Worm (Caenorhabditis elegans) whole organism, young adult: ENCODE data around the gene Y105C5B.9.

Experiments
- B0035.1 ChIP-seq: sonication (generic microtip); optimal IDR thresholded peaks from 2 replicates; lab custom pipeline; 2016; ENCODE audit warnings: missing genetic modification characterization, mild to moderate bottlenecking, missing compliant biosample characterization, missing genotype, missing genetic modification reagents
- F23B12.7 ChIP-seq: sonication (generic microtip); optimal IDR thresholded peaks from 2 replicates; lab custom pipeline; 2017; ENCODE audit warnings: missing genetic modification characterization, mild to moderate bottlenecking, missing compliant biosample characterization, antibody characterized with exemption, moderate library complexity; ENCODE audit not compliant: insufficient read depth
- F39B2.1 ChIP-seq: fragments of 200-800 bp; sonication (Bioruptor generic); IDR thresholded peaks from 2 replicates; pipeline ENCODE4 v1.3.6; 2022; ENCODE audit warnings: missing genetic modification reagents, missing genetic modification characterization, missing compliant biosample characterization
- F57A8.1 ChIP-seq: fragments of 200-800 bp; sonication (Bioruptor generic); optimal IDR thresholded peaks from 2 replicates; lab custom pipeline; 2018; ENCODE audit warnings: mild to moderate bottlenecking, missing genetic modification characterization, moderate library complexity, missing compliant biosample characterization
- F57C9.4 ChIP-seq: sonication (generic microtip); optimal IDR thresholded peaks from 2 replicates; lab custom pipeline; 2017; ENCODE audit warnings: mild to moderate bottlenecking, missing genetic modification characterization, missing compliant biosample characterization
- Y53G8AR.9 ChIP-seq: fragments of 200-800 bp; sonication (Bioruptor generic); conservative IDR thresholded peaks from 2 replicates; pipeline ENCODE4 v1.3.6; 2022; ENCODE audit warnings: missing genetic modification reagents, missing genetic modification characterization, missing compliant biosample characterization
- Y56A3A.18 ChIP-seq: fragments of 200-800 bp; sonication (Bioruptor generic); IDR thresholded peaks from 2 replicates; pipeline ENCODE4 v1.3.6; 2022; ENCODE audit warnings: missing genetic modification reagents, missing genetic modification characterization, missing compliant biosample characterization
- Y79H2A.3 ChIP-seq: fragments of 200-800 bp; sonication (Bioruptor generic); conservative IDR thresholded peaks from 2 replicates; pipeline ENCODE4 v1.3.6; 2022; ENCODE audit warnings: missing genetic modification reagents, missing genetic modification characterization, missing compliant biosample characterization
- akir-1 ChIP-seq: fragments of 200-800 bp; sonication (Bioruptor generic); optimal IDR thresholded peaks from 2 replicates; lab custom pipeline; 2018; ENCODE audit warnings: mild to moderate bottlenecking, missing genetic modification characterization, moderate library complexity, missing compliant biosample characterization
- aptf-2 ChIP-seq: fragments of 200-800 bp; sonication (Bioruptor generic); conservative IDR thresholded peaks from 2 replicates; pipeline ENCODE4 v1.3.6; 2022; ENCODE audit warnings: missing genetic modification reagents, missing genetic modification characterization, missing compliant biosample characterization
- attf-5 ChIP-seq: fragments of 200-800 bp; sonication (Bioruptor generic); optimal IDR thresholded peaks from 2 replicates; lab custom pipeline; 2018; ENCODE audit warnings: mild to moderate bottlenecking, missing genetic modification characterization, missing compliant biosample characterization
- attf-6 ChIP-seq: fragments of 200-800 bp; sonication (Bioruptor generic); IDR thresholded peaks from 2 replicates; pipeline ENCODE4 v1.3.6; 2022; ENCODE audit warnings: missing genetic modification reagents, missing genetic modification characterization, missing compliant biosample characterization
- bed-1 ChIP-seq: fragments of 200-800 bp; sonication (Bioruptor generic); IDR thresholded peaks from 2 replicates; pipeline ENCODE4 v1.3.6; 2022; ENCODE audit warnings: missing genetic modification reagents, missing genetic modification characterization, missing compliant biosample characterization
- bed-2 ChIP-seq: fragments of 200-800 bp; sonication (Bioruptor generic); IDR thresholded peaks from 2 replicates; pipeline ENCODE4 v1.3.6; 2022; ENCODE audit warnings: missing genetic modification reagents, missing genetic modification characterization, missing compliant biosample characterization
- ceh-100 ChIP-seq: fragments of 200-800 bp; sonication (Bioruptor generic); IDR thresholded peaks from 2 replicates; pipeline ENCODE4 v1.3.6; 2022; ENCODE audit warnings: missing genetic modification reagents, missing genetic modification characterization, missing compliant biosample characterization
- ceh-58 ChIP-seq: fragments of 200-800 bp; sonication (Bioruptor generic); IDR thresholded peaks from 2 replicates; pipeline ENCODE4 v1.3.6; 2022; ENCODE audit warnings: missing genetic modification characterization, missing compliant biosample characterization
- ceh-91 ChIP-seq: fragments of 200-800 bp; sonication (Bioruptor generic); IDR thresholded peaks from 2 replicates; pipeline ENCODE4 v1.3.6; 2022; ENCODE audit warnings: missing genetic modification reagents, missing genetic modification characterization, missing compliant biosample characterization
- dox-1 ChIP-seq: fragments of 200-800 bp; sonication (Bioruptor generic); IDR thresholded peaks from 2 replicates; pipeline ENCODE4 v1.3.6; 2022; ENCODE audit warnings: missing genetic modification reagents, missing genetic modification characterization, missing compliant biosample characterization
- dpl-1 ChIP-seq: fragments of 150-350 bp; optimal IDR thresholded peaks from 2 replicates; lab custom pipeline; 2014; ENCODE audit warnings: missing biosample characterization, missing genetic modification reagents, missing genetic modification characterization
- ekl-4 ChIP-seq: fragments of 200-800 bp; sonication (Bioruptor generic); IDR thresholded peaks from 2 replicates; pipeline ENCODE4 v1.3.6; 2022; ENCODE audit warnings: missing genetic modification reagents, missing genetic modification characterization, missing compliant biosample characterization
- ets-4 ChIP-seq: fragments of 200-800 bp; sonication (Bioruptor generic); optimal IDR thresholded peaks from 2 replicates; lab custom pipeline; 2018; ENCODE audit warnings: mild to moderate bottlenecking, missing genetic modification characterization, missing compliant biosample characterization
- hmg-1.2 ChIP-seq: fragments of 200-800 bp; sonication (Bioruptor generic); IDR thresholded peaks from 2 replicates; pipeline ENCODE4 v1.3.6; 2022; ENCODE audit warnings: missing genetic modification reagents, missing genetic modification characterization, missing compliant biosample characterization
- hsf-1 ChIP-seq: fragments of 200-800 bp; sonication (Bioruptor generic); IDR thresholded peaks from 2 replicates; pipeline ENCODE4 v1.3.6; 2022; ENCODE audit warnings: missing genetic modification reagents, missing genetic modification characterization, missing compliant biosample characterization
- let-526 ChIP-seq: fragments of 200-800 bp; sonication (Bioruptor generic); IDR thresholded peaks from 2 replicates; pipeline ENCODE4 v1.3.6; 2022; ENCODE audit warnings: missing genetic modification reagents, missing genetic modification characterization, missing compliant biosample characterization
- lin-26 ChIP-seq: fragments of 200-800 bp; sonication (Bioruptor generic); IDR thresholded peaks from 2 replicates; pipeline ENCODE4 v1.3.6; 2022; ENCODE audit warnings: missing genetic modification reagents, missing genetic modification characterization, missing compliant biosample characterization
- lin-54 ChIP-seq: fragments of 200-800 bp; sonication (Bioruptor generic); optimal IDR thresholded peaks from 2 replicates; lab custom pipeline; 2018; ENCODE audit warnings: mild to moderate bottlenecking, missing genetic modification characterization, missing compliant biosample characterization
- lsl-1 ChIP-seq: fragments of 200-800 bp; sonication (Bioruptor generic); optimal IDR thresholded peaks from 2 replicates; lab custom pipeline; 2018; ENCODE audit warnings: mild to moderate bottlenecking, missing genetic modification characterization, moderate library complexity, missing compliant biosample characterization
- lsy-27 ChIP-seq: sonication (generic microtip); optimal IDR thresholded peaks from 2 replicates; lab custom pipeline; 2017; ENCODE audit warnings: missing genetic modification characterization, mild to moderate bottlenecking, missing compliant biosample characterization, antibody characterized with exemption, missing genotype, borderline replicate concordance; ENCODE audit not compliant: insufficient read depth
- mcd-1 ChIP-seq: fragments of 200-800 bp; sonication (Bioruptor generic); IDR thresholded peaks from 2 replicates; pipeline ENCODE4 v1.3.6; 2022; ENCODE audit warnings: missing genetic modification reagents, missing genetic modification characterization, missing compliant biosample characterization
- mxl-1 ChIP-seq: sonication (generic microtip); optimal IDR thresholded peaks from 2 replicates; lab custom pipeline; 2016; ENCODE audit warnings: missing genetic modification characterization, missing compliant biosample characterization
- nfya-1 ChIP-seq: sonication (generic microtip); optimal IDR thresholded peaks from 2 replicates; lab custom pipeline; 2017; ENCODE audit warnings: antibody characterized with exemption, missing compliant biosample characterization, missing genetic modification characterization, borderline replicate concordance; ENCODE audit not compliant: insufficient read depth
- nfya-2 ChIP-seq: fragments of 200-800 bp; sonication (Bioruptor generic); IDR thresholded peaks from 2 replicates; pipeline ENCODE4 v1.3.6; 2022; ENCODE audit warnings: missing genetic modification reagents, missing genetic modification characterization, missing compliant biosample characterization
- nfyb-1 ChIP-seq: fragments of 200-800 bp; sonication (Bioruptor generic); IDR thresholded peaks from 2 replicates; pipeline ENCODE4 v1.3.6; 2022; ENCODE audit warnings: missing genetic modification reagents, missing genetic modification characterization, missing compliant biosample characterization
- nhr-179 ChIP-seq: sonication (generic microtip); optimal IDR thresholded peaks from 2 replicates; lab custom pipeline; 2016; ENCODE audit warnings: mild to moderate bottlenecking, missing genetic modification characterization, missing compliant biosample characterization
- pbrm-1 ChIP-seq: fragments of 200-800 bp; sonication (Bioruptor generic); IDR thresholded peaks from 2 replicates; pipeline ENCODE4 v1.3.6; 2022; ENCODE audit warnings: missing genetic modification reagents, missing genetic modification characterization, missing compliant biosample characterization
- rcor-1 ChIP-seq: fragments of 200-800 bp; sonication (Bioruptor generic); IDR thresholded peaks from 2 replicates; pipeline ENCODE4 v1.3.6; 2022; ENCODE audit warnings: missing genetic modification reagents, missing genetic modification characterization, missing compliant biosample characterization
- repo-1 ChIP-seq: sonication (generic microtip); optimal IDR thresholded peaks from 2 replicates; lab custom pipeline; 2017; ENCODE audit warnings: mild to moderate bottlenecking, missing genetic modification characterization, missing compliant biosample characterization
- rpc-1 ChIP-seq, 2 experiments: fragments of 150-350 bp in 1 of 2; sonication (generic microtip) in 1 of 2; optimal IDR thresholded peaks; 2 replicates each; lab custom pipeline; 2014 to 2018; ENCODE audit warnings: missing biosample characterization in 1 of 2, missing genetic modification characterization in 1 of 2, missing genetic modification reagents in 1 of 2, missing genotype in 1 of 2
- sea-2 ChIP-seq: fragments of 200-800 bp; sonication (Bioruptor generic); IDR thresholded peaks from 2 replicates; pipeline ENCODE4 v1.3.6; 2022; ENCODE audit warnings: missing genetic modification characterization, missing compliant biosample characterization
- snpc-3.4 ChIP-seq: sonication (generic microtip); optimal IDR thresholded peaks from 2 replicates; lab custom pipeline; 2017; ENCODE audit warnings: missing genetic modification characterization, mild to moderate bottlenecking, missing compliant biosample characterization, antibody characterized with exemption, moderate library complexity, missing genotype, missing genetic modification reagents
- somi-1 ChIP-seq: fragments of 200-800 bp; sonication (Bioruptor generic); optimal IDR thresholded peaks from 2 replicates; lab custom pipeline; 2018; ENCODE audit warnings: mild to moderate bottlenecking, missing genetic modification characterization, missing compliant biosample characterization
- sptf-2 ChIP-seq: fragments of 200-800 bp; sonication (Bioruptor generic); optimal IDR thresholded peaks from 2 replicates; lab custom pipeline; 2018; ENCODE audit warnings: mild to moderate bottlenecking, missing genetic modification characterization, missing compliant biosample characterization
- tbx-9 ChIP-seq: sonication (generic microtip); optimal IDR thresholded peaks from 2 replicates; lab custom pipeline; 2016; ENCODE audit warnings: borderline replicate concordance, missing genetic modification characterization, inconsistent platforms, missing compliant biosample characterization
- unc-130 ChIP-seq: sonication (generic microtip); optimal IDR thresholded peaks from 2 replicates; lab custom pipeline; 2016; ENCODE audit warnings: missing genetic modification reagents, missing genetic modification characterization, missing compliant biosample characterization
- xnd-1 ChIP-seq: sonication (generic microtip); optimal IDR thresholded peaks from 2 replicates; lab custom pipeline; 2016; ENCODE audit warnings: missing genotype, missing genetic modification reagents, missing genetic modification characterization, missing compliant biosample characterization
- ztf-22 ChIP-seq: fragments of 200-800 bp; sonication (Bioruptor generic); optimal IDR thresholded peaks from 2 replicates; lab custom pipeline; 2018; ENCODE audit warnings: mild to moderate bottlenecking, missing genetic modification characterization, moderate library complexity, missing compliant biosample characterization
- ztf-25 ChIP-seq: fragments of 200-800 bp; sonication (Bioruptor generic); IDR thresholded peaks from 2 replicates; pipeline ENCODE4 v1.3.6; 2022; ENCODE audit warnings: missing genetic modification reagents, missing genetic modification characterization, missing compliant biosample characterization
- ztf-28 ChIP-seq: fragments of 200-800 bp; sonication (Bioruptor generic); IDR thresholded peaks from 2 replicates; pipeline ENCODE4 v1.3.6; 2022; ENCODE audit warnings: missing genetic modification reagents, missing genetic modification characterization, missing compliant biosample characterization
- ztf-3 ChIP-seq: fragments of 200-800 bp; sonication (Bioruptor generic); optimal IDR thresholded peaks from 2 replicates; lab custom pipeline; 2018; ENCODE audit warnings: mild to moderate bottlenecking, missing genetic modification characterization, missing compliant biosample characterization

Gene Y105C5B.9

DNA sequence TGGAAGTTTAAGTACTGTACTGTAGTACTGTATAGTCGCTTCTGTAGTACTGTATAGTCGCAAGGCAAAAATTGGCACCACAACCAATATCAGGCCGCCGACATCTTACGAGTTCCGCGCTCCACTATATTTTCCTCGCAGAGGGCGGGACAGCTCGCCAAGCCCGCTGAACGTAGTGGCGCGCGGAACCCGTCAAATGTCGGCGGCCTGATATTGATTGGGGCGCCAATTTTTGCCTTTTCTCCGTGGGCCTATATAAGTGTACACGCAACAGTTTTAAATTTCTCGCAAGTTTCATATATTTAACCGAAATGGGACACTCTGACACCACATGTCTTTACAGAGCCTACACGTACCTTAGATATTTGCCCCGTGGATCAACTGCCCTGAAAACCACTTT, 19.6 kb downstream of the Y105C5B.9 start (continued):
- TF ChIP-seq Y56A3A.18 = no peak
- TF ChIP-seq tbx-9 = no peak
- TF ChIP-seq sea-2 (GFP tag; lab: Robert Waterston, UW) = no peak
- no peak for TF ChIP-seq B0035.1 (tag; lab: Kevin White, UChicago)
- TF ChIP-seq Y79H2A.3 = no peak
- TF ChIP-seq nfya-1 (tag; lab: Kevin White, UChicago) = no peak
- no peak for TF ChIP-seq let-526
- TF ChIP-seq rpc-1 (optimal IDR thresholded peaks at IDR 0.05; lab: Kevin White, UChicago) = no peak
- no peak for TF ChIP-seq rpc-1 (tag; optimal IDR thresholded peaks at IDR 0.05; lab: Kevin White, UChicago)
- TF ChIP-seq hsf-1 = no peak
- TF ChIP-seq snpc-3.4 (tag; lab: Kevin White, UChicago) = peak; percentile 21
- no peak for TF ChIP-seq nhr-179 (tag; lab: Kevin White, UChicago)
- TF ChIP-seq nfyb-1 (GFP tag; lab: Robert Waterston, UW) = no peak
- TF ChIP-seq dox-1 = no peak
- no peak for TF ChIP-seq sptf-2 (GFP tag; lab: Kevin White, UChicago)
- TF ChIP-seq xnd-1 = no peak
- no peak for TF ChIP-seq Y53G8AR.9 (GFP tag; lab: Robert Waterston, UW)
- no peak for TF ChIP-seq lsl-1 (GFP tag; lab: Kevin White, UChicago)
- TF ChIP-seq repo-1 (tag; lab: Kevin White, UChicago) = no peak
- TF ChIP-seq hmg-1.2 (GFP tag; lab: Robert Waterston, UW) = peak; percentile 19; the same call in 1 of the 2 replicates
- no peak for TF ChIP-seq somi-1 (GFP tag; lab: Kevin White, UChicago)
- TF ChIP-seq ceh-91 (GFP tag; lab: Robert Waterston, UW) = no peak
- no peak for TF ChIP-seq ztf-25 (GFP tag; lab: Robert Waterston, UW)
- TF ChIP-seq ztf-28 (GFP tag; lab: Robert Waterston, UW) = no peak
- no peak for TF ChIP-seq nfya-2 (GFP tag; lab: Robert Waterston, UW)
- TF ChIP-seq ceh-100 (GFP tag; lab: Robert Waterston, UW) = no peak
- no peak for TF ChIP-seq F57A8.1 (GFP tag; lab: Kevin White, UChicago)
- TF ChIP-seq rcor-1 (GFP tag; lab: Robert Waterston, UW) = peak; percentile 45; the same call in 1 of the 2 replicates
- TF ChIP-seq ztf-22 (GFP tag; lab: Kevin White, UChicago) = no peak
- no peak for TF ChIP-seq lin-54
- no peak for TF ChIP-seq akir-1 (GFP tag; lab: Kevin White, UChicago)
- no peak for TF ChIP-seq ekl-4 (GFP tag; lab: Robert Waterston, UW)
- TF ChIP-seq mxl-1 (tag; lab: Kevin White, UChicago) = no peak
- TF ChIP-seq bed-1 (GFP tag; lab: Robert Waterston, UW) = no peak
- TF ChIP-seq dpl-1 = no peak
- no peak for TF ChIP-seq attf-5 (GFP tag; lab: Kevin White, UChicago)
- TF ChIP-seq lsy-27 = no peak
- no peak for TF ChIP-seq ceh-58 (GFP tag; lab: Robert Waterston, UW)
- no peak for TF ChIP-seq F57C9.4 (tag; lab: Kevin White, UChicago)
- TF ChIP-seq unc-130 (GFP tag; lab: Kevin White, UChicago) = no peak
- no peak for TF ChIP-seq bed-2 (GFP tag; lab: Robert Waterston, UW)
- TF ChIP-seq attf-6 (GFP tag; lab: Robert Waterston, UW) = peak; percentile 91
- TF ChIP-seq ets-4 = no peak
- TF ChIP-seq lin-26 (GFP tag; lab: Robert Waterston, UW) = no peak
- no peak for TF ChIP-seq F39B2.1 (GFP tag; lab: Robert Waterston, UW)
- TF ChIP-seq ztf-3 (GFP tag; lab: Kevin White, UChicago) = no peak
- TF ChIP-seq pbrm-1 (GFP tag; lab: Robert Waterston, UW) = 0 out of 2 replicates have a peak, but pooled peaks have one; percentile 29
- TF ChIP-seq aptf-2 (GFP tag; lab: Robert Waterston, UW) = no peak
- TF ChIP-seq F23B12.7 = no peak
- no peak for TF ChIP-seq mcd-1 (GFP tag; lab: Robert Waterston, UW)
